Fruit fly (Drosophila melanogaster) whole organism, embryonic: ENCODE data around the gene Hph.

ENCODE experiments used
- Antp ChIP-seq: fragments of 200-800 bp; sonication (Bioruptor generic); optimal IDR thresholded peaks from 3 replicates; lab custom pipeline; 2016; ENCODE audit warnings: missing biosample characterization, missing genetic modification characterization
- Bgb ChIP-seq: fragments of 200-800 bp; sonication (Bioruptor generic); IDR thresholded peaks from 2 replicates; pipeline ENCODE4 v1.3.6; 2022; ENCODE audit warnings: missing biosample characterization, missing genetic modification characterization; ENCODE audit not compliant: partially characterized antibody
- CG11247 ChIP-seq: fragments of 200-800 bp; sonication (Bioruptor generic); IDR thresholded peaks from 2 replicates; pipeline ENCODE4 v1.3.6; 2022; ENCODE audit warnings: missing biosample characterization, missing genetic modification characterization
- CG11504 ChIP-seq: fragments of 200-800 bp; sonication (Bioruptor generic); optimal IDR thresholded peaks from 3 replicates; lab custom pipeline; 2019; ENCODE audit warnings: missing biosample characterization, mild to moderate bottlenecking, missing genetic modification characterization, moderate library complexity
- CG17385 ChIP-seq: fragments of 200-800 bp; sonication (Bioruptor generic); optimal IDR thresholded peaks from 3 replicates; lab custom pipeline; 2018; ENCODE audit warnings: missing biosample characterization, mild to moderate bottlenecking, missing genetic modification characterization
- CG2199 ChIP-seq: fragments of 200-800 bp; sonication (Bioruptor generic); IDR thresholded peaks from 3 replicates; pipeline ENCODE4 v1.3.6; 2022; ENCODE audit warnings: missing biosample characterization, missing genetic modification characterization
- CG32767 ChIP-seq: fragments of 200-800 bp; sonication (Bioruptor generic); IDR thresholded peaks from 2 replicates; pipeline ENCODE4 v1.3.6; 2022; ENCODE audit warnings: missing biosample characterization, missing genetic modification characterization
- CG33213 ChIP-seq: fragments of 200-800 bp; sonication (Bioruptor generic); optimal IDR thresholded peaks from 3 replicates; lab custom pipeline; 2016; ENCODE audit warnings: missing biosample characterization, missing genetic modification characterization
- CG3847 ChIP-seq: fragments of 200-800 bp; sonication (Bioruptor generic); IDR thresholded peaks from 2 replicates; pipeline ENCODE4 v1.3.6; 2022; ENCODE audit warnings: missing biosample characterization, missing genetic modification characterization
- CG3995 ChIP-seq: fragments of 200-800 bp; sonication (Bioruptor generic); optimal IDR thresholded peaks from 3 replicates; lab custom pipeline; 2016; ENCODE audit warnings: missing biosample characterization, missing genetic modification characterization
- CG4424 ChIP-seq: fragments of 200-800 bp; sonication (Bioruptor generic); optimal IDR thresholded peaks from 3 replicates; lab custom pipeline; 2016; ENCODE audit warnings: missing biosample characterization, missing genetic modification characterization
- CG4617 ChIP-seq: fragments of 200-800 bp; sonication (Bioruptor generic); optimal IDR thresholded peaks from 3 replicates; lab custom pipeline; 2016; ENCODE audit warnings: missing biosample characterization, missing genetic modification characterization, borderline replicate concordance
- CG5180 ChIP-seq: fragments of 200-800 bp; sonication (Bioruptor generic); optimal IDR thresholded peaks from 3 replicates; lab custom pipeline; 2017; ENCODE audit warnings: missing biosample characterization, missing genetic modification characterization, mild to moderate bottlenecking, moderate library complexity, missing genetic modification reagents
- CG7987 ChIP-seq: fragments of 200-800 bp; sonication (Bioruptor generic); optimal IDR thresholded peaks from 2 replicates; lab custom pipeline; 2018; ENCODE audit warnings: missing biosample characterization, mild to moderate bottlenecking, missing genetic modification characterization, moderate library complexity
- CG8089 ChIP-seq: fragments of 200-800 bp; sonication (Bioruptor generic); optimal IDR thresholded peaks from 3 replicates; lab custom pipeline; 2016; ENCODE audit warnings: missing biosample characterization, missing genetic modification characterization
- Camta ChIP-seq: fragments of 200-800 bp; sonication (Bioruptor generic); optimal IDR thresholded peaks from 2 replicates; lab custom pipeline; 2016; ENCODE audit warnings: missing biosample characterization, missing genetic modification characterization
- Chrac-16 ChIP-seq: fragments of 200-800 bp; sonication (Bioruptor generic); optimal IDR thresholded peaks from 3 replicates; lab custom pipeline; 2016; ENCODE audit warnings: missing biosample characterization, missing genetic modification characterization
- D19A ChIP-seq: fragments of 200-800 bp; optimal IDR thresholded peaks from 3 replicates; lab custom pipeline; 2019; ENCODE audit warnings: missing biosample characterization, mild to moderate bottlenecking, missing genetic modification characterization, moderate library complexity
- Dll ChIP-seq: fragments of 200-800 bp; sonication (Bioruptor generic); IDR thresholded peaks from 4 replicates; pipeline ENCODE4 v1.3.6; 2022; ENCODE audit warnings: missing biosample characterization, missing genetic modification characterization; ENCODE audit not compliant: partially characterized antibody
- ERR ChIP-seq: fragments of 200-800 bp; sonication (Bioruptor generic); optimal IDR thresholded peaks from 2 replicates; lab custom pipeline; 2016; ENCODE audit warnings: missing biosample characterization, missing genetic modification characterization
- Fer3 ChIP-seq: fragments of 200-800 bp; sonication (Bioruptor generic); optimal IDR thresholded peaks from 2 replicates; lab custom pipeline; 2018; ENCODE audit warnings: missing biosample characterization, mild to moderate bottlenecking, missing genetic modification characterization, moderate library complexity
- Hmr ChIP-seq: fragments of 200-800 bp; sonication (Bioruptor generic); optimal IDR thresholded peaks from 3 replicates; lab custom pipeline; 2017; ENCODE audit warnings: mild to moderate bottlenecking, missing biosample characterization, missing genetic modification reagents, missing genetic modification characterization
- MESR4 ChIP-seq: fragments of 200-800 bp; sonication (Bioruptor generic); optimal IDR thresholded peaks from 2 replicates; lab custom pipeline; 2018; ENCODE audit warnings: missing biosample characterization, mild to moderate bottlenecking, missing genetic modification characterization, moderate library complexity
- Myb ChIP-seq: fragments of 200-800 bp; sonication (Bioruptor generic); optimal IDR thresholded peaks from 2 replicates; lab custom pipeline; 2016; ENCODE audit warnings: missing biosample characterization, missing genetic modification characterization
- Ssrp ChIP-seq: fragments of 200-800 bp; sonication (Bioruptor generic); optimal IDR thresholded peaks from 2 replicates; lab custom pipeline; 2018; ENCODE audit warnings: missing biosample characterization, mild to moderate bottlenecking, missing genetic modification characterization, moderate library complexity
- Trl ChIP-seq, 3 experiments: fragments of >200 bp in 2 of 3; fragments of 200-800 bp in 1 of 3; sonication (Bioruptor generic) in 1 of 3; optimal IDR thresholded peaks; 2 replicates in 1 of 3; 3 replicates in 2 of 3; lab custom pipeline; 2016 to 2017; ENCODE audit warnings: missing biosample characterization in 1 of 3, missing genetic modification characterization in 1 of 3
- btn ChIP-seq: fragments of 200-800 bp; sonication (Bioruptor generic); optimal IDR thresholded peaks from 2 replicates; lab custom pipeline; 2016; ENCODE audit warnings: missing biosample characterization, missing genetic modification characterization
- cg ChIP-seq: fragments of 200-800 bp; sonication (Bioruptor generic); optimal IDR thresholded peaks from 3 replicates; lab custom pipeline; 2019; ENCODE audit warnings: missing biosample characterization, mild to moderate bottlenecking, missing genetic modification characterization, moderate library complexity
- en ChIP-seq: fragments of 200-800 bp; sonication (Bioruptor generic); optimal IDR thresholded peaks from 2 replicates; lab custom pipeline; 2016; ENCODE audit warnings: missing biosample characterization, missing genetic modification characterization
- ewg ChIP-seq: fragments of 200-800 bp; sonication (Bioruptor generic); optimal IDR thresholded peaks from 3 replicates; lab custom pipeline; 2017; ENCODE audit warnings: mild to moderate bottlenecking, missing biosample characterization, missing genetic modification reagents, missing genetic modification characterization
- eyg ChIP-seq: fragments of 200-800 bp; sonication (Bioruptor generic); optimal IDR thresholded peaks from 3 replicates; lab custom pipeline; 2016; ENCODE audit warnings: missing biosample characterization, missing genetic modification characterization
- gsb ChIP-seq: fragments of 200-800 bp; sonication (Bioruptor generic); IDR thresholded peaks from 2 replicates; pipeline ENCODE4 v1.3.6; 2022; ENCODE audit warnings: missing biosample characterization, missing genetic modification characterization
- gsb-n ChIP-seq: fragments of 200-800 bp; sonication (Bioruptor generic); optimal IDR thresholded peaks from 3 replicates; lab custom pipeline; 2018; ENCODE audit warnings: missing biosample characterization, mild to moderate bottlenecking, missing genetic modification characterization
- jumu ChIP-seq: fragments of 200-800 bp; sonication (Bioruptor generic); optimal IDR thresholded peaks from 3 replicates; lab custom pipeline; 2016; ENCODE audit warnings: missing biosample characterization, missing genetic modification characterization
- knrl ChIP-seq: fragments of 200-800 bp; sonication (Bioruptor generic); IDR thresholded peaks from 3 replicates; pipeline ENCODE4 v1.3.6; 2022; ENCODE audit warnings: missing biosample characterization, missing genetic modification characterization; ENCODE audit not compliant: partially characterized antibody
- lbe ChIP-seq: fragments of 200-800 bp; sonication (Bioruptor generic); optimal IDR thresholded peaks from 2 replicates; lab custom pipeline; 2016; ENCODE audit warnings: missing biosample characterization, mild to moderate bottlenecking, missing genetic modification characterization
- lov ChIP-seq, 2 experiments: fragments of 200-800 bp in 1 of 2; fragments of >200 bp in 1 of 2; sonication (Bioruptor generic) in 1 of 2; IDR thresholded peaks in 1 of 2; optimal IDR thresholded peaks in 1 of 2; 2 replicates in 1 of 2; 3 replicates in 1 of 2; pipeline versions ENCODE4 v1.3.6 to Lab custom; 2017 to 2022; ENCODE audit warnings: missing biosample characterization in 1 of 2, missing genetic modification characterization in 1 of 2
- pan ChIP-seq, 4 experiments: fragments of >200 bp in 3 of 4; fragments of 200-800 bp in 1 of 4; sonication (Bioruptor generic) in 1 of 4; optimal IDR thresholded peaks in 3 of 4; IDR thresholded peaks in 1 of 4; 2 replicates each; pipeline versions ENCODE4 v1.3.6 to Lab custom; 2017 to 2022; ENCODE audit warnings: missing biosample characterization in 2 of 4, missing genetic modification characterization in 2 of 4, mixed read lengths in 1 of 4
- pzg ChIP-seq: fragments of 200-800 bp; sonication (Bioruptor generic); optimal IDR thresholded peaks from 3 replicates; lab custom pipeline; 2018; ENCODE audit warnings: missing biosample characterization, mild to moderate bottlenecking, missing genetic modification characterization, moderate library complexity
- rib ChIP-seq: fragments of 200-800 bp; sonication (Bioruptor generic); IDR thresholded peaks from 2 replicates; pipeline ENCODE4 v1.3.6; 2022; ENCODE audit warnings: missing biosample characterization, missing genetic modification characterization
- seq ChIP-seq: fragments of 200-800 bp; sonication (Bioruptor generic); IDR thresholded peaks from 2 replicates; pipeline ENCODE4 v1.3.6; 2022; ENCODE audit warnings: missing biosample characterization, missing genetic modification characterization
- slbo ChIP-seq: fragments of 200-800 bp; sonication (Bioruptor generic); IDR thresholded peaks from 2 replicates; pipeline ENCODE4 v1.3.6; 2022; ENCODE audit warnings: missing biosample characterization, missing genetic modification characterization
- sqz ChIP-seq: fragments of 200-800 bp; sonication (Bioruptor generic); optimal IDR thresholded peaks from 3 replicates; lab custom pipeline; 2018; ENCODE audit warnings: missing biosample characterization, mild to moderate bottlenecking, missing genetic modification characterization
- trh ChIP-seq: fragments of 200-800 bp; sonication (Bioruptor generic); optimal IDR thresholded peaks from 2 replicates; lab custom pipeline; 2016; ENCODE audit warnings: missing biosample characterization, missing genetic modification characterization
- tx ChIP-seq: fragments of 200-800 bp; sonication (Bioruptor generic); optimal IDR thresholded peaks from 2 replicates; lab custom pipeline; 2016; ENCODE audit warnings: missing biosample characterization, missing genetic modification characterization
- unc-4 ChIP-seq: fragments of 200-800 bp; sonication (Bioruptor generic); IDR thresholded peaks from 2 replicates; pipeline ENCODE4 v1.3.6; 2022; ENCODE audit warnings: missing biosample characterization, missing genetic modification characterization; ENCODE audit not compliant: partially characterized antibody

Gene Hph

DNA sequence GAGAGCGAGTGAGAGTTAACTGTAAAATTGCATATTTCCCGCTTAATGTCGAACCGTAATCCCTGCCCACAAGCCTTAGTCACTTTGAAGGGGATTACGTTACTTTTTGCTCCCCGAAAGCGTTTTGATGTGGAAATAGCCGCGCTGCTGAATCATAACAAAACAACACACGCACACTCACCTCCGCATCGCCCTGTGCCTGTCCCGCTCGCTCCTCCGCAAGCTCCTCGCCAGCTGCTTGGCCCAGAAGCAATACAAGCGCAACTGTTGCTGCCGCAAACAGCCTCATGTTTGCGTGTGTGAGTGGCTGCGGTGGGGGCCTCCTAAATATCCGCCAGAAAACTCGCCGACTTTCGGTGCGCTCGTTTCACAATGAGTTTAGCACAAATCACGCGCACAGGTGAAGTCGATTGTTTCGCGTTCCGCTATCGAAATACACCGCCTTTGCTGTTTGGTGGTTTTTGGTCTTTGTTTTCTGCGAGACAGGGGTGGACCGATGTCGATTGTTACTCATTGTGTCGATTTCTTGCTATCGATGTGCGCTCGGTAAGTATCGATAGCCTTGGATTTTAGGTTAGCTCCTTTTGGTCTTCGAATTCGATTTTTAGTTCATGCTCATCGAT, 5.5 kb upstream of the Hph start, which contains the start of gene CtsF (continued):
- TF ChIP-seq trh (GFP tag; lab: Kevin White, UChicago) (no peak), lov (optimal IDR thresholded peaks at IDR 0.05; lab: Kevin White, UChicago) (no peak), lov (GFP tag; IDR thresholded peaks at IDR 0.05; lab: Robert Waterston, UW) (0 out of 3 replicates have a peak, but pooled peaks have one; percentile 21), jumu (peak; percentile 14), Chrac-16 (GFP tag; lab: Kevin White, UChicago) (no peak), Myb (GFP tag; lab: Kevin White, UChicago) (peak; percentile 78), CG4424 (no peak), knrl (GFP tag; lab: Robert Waterston, UW) (peak; percentile 97), rib (GFP tag; lab: Robert Waterston, UW) (peak; percentile 54; the same call in 1 of the 2 replicates), CG3847 (GFP tag; lab: Robert Waterston, UW) (peak; percentile 34; the same call in 1 of the 2 replicates), CG2199 (GFP tag; lab: Robert Waterston, UW) (0 out of 3 replicates have a peak, but pooled peaks have one; percentile 13), CG33213 (GFP tag; lab: Kevin White, UChicago) (peak; percentile 37), Fer3 (no peak), pan (optimal IDR thresholded peaks at IDR 0.05; lab: Kevin White, UChicago) (no peak), pan (GFP tag; optimal IDR thresholded peaks at IDR 0.05 in 1 of 2, IDR thresholded peaks at IDR 0.05 in 1 of 2) (peak in 1 of 2 experiments; percentile 19), CG4617 (GFP tag; lab: Kevin White, UChicago) (peak; percentile 57), CG11504 (peak; percentile 13), gsb-n (peak; percentile 6), Bgb (GFP tag; lab: Robert Waterston, UW) (peak; percentile 100), lbe (peak; percentile 67), Hmr (peak; percentile 67), CG32767 (GFP tag; lab: Robert Waterston, UW) (no peak), slbo (GFP tag; lab: Robert Waterston, UW) (peak; percentile 36; the same call in 1 of the 2 replicates), pzg (GFP tag; lab: Kevin White, UChicago) (peak; percentile 93), Antp (GFP tag; lab: Kevin White, UChicago) (peak; percentile 39), Dll (GFP tag; lab: Robert Waterston, UW) (peak; percentile 98), Ssrp (tag; lab: Kevin White, UChicago) (no peak)

DNA sequence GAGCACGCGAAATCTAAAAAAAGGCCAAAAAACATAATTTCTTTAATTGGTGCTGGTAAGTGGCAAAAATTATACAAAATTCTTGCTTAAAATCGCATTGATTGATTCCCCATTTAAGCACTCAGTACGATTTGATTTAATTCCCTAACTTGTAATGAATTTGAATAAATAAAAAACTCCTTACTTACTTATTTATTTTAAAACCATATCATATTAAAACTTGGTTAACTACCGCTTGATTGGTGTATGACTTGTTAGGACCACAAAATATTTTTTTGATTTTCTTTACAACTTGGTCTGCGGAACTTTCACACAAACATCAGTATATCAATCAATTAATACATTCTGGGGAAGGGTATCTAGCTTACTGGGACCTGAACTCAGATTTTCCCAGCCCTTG, 4.0 kb upstream of the Hph start, which contains the start of gene CG1113:
Gene CG1113, plus strand, starts transcription at position 301 of the 400 bp plus-strand sequence.
- TF ChIP-seq D19A (tag; lab: Kevin White, UChicago) (peak; percentile 48), CG5180 (GFP tag; lab: Kevin White, UChicago) (no peak), ewg (GFP tag; lab: Kevin White, UChicago) (peak; percentile 19)

DNA sequence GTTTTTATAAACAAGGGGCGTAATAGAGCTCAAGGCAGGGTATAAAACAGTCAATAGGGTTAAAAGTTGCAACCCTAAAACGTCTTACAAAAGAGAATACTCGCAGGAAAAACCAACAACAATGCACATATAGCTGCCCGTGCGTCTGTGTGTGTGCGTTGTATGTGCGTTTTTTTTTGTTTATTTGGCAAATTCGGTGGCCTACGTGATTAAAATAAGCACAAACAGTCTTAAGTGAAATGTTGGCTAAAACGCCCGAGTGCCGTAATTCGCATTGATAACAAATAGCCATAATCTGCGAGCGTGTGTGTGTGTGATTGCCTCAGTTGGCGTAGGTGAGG, 280 bp downstream of the Hph start:
- TF ChIP-seq sqz (peak; percentile 50), CG11247 (no peak), eyg (GFP tag; lab: Kevin White, UChicago) (no peak), CG8089 (GFP tag; lab: Kevin White, UChicago) (no peak), Trl (optimal IDR thresholded peaks at IDR 0.05; lab: Kevin White, UChicago) (peak in 1 of 2 experiments; percentile 18), Trl (GFP tag; optimal IDR thresholded peaks at IDR 0.05; lab: Kevin White, UChicago) (no peak), unc-4 (GFP tag; lab: Robert Waterston, UW) (peak; percentile 11; the same call in 1 of the 2 replicates), ERR (peak; percentile 11), Camta (GFP tag; lab: Kevin White, UChicago) (no peak), tx (no peak), gsb (GFP tag; lab: Robert Waterston, UW) (no peak), CG4617 (GFP tag; lab: Kevin White, UChicago) (peak; percentile 20), btn (GFP tag; lab: Kevin White, UChicago) (no peak), CG7987 (no peak), CG17385 (GFP tag; lab: Kevin White, UChicago) (no peak), MESR4 (GFP tag; lab: Kevin White, UChicago) (peak; percentile 69), cg (GFP tag; lab: Kevin White, UChicago) (peak; percentile 83), CG3995 (GFP tag; lab: Kevin White, UChicago) (no peak), en (GFP tag; lab: Kevin White, UChicago) (no peak), seq (no peak)
